Worm (Caenorhabditis elegans): Measurements from ENCODE around the gene M03F8.1.

ce11 chrV:5984244-5984643 lies 33.0 kb downstream of the M03F8.1 start:
- TF ChIP-seq pha-4 (tag; optimal IDR thresholded peaks at IDR 0.05) (no peak), ztf-4 (tag; optimal IDR thresholded peaks at IDR 0.05) (no peak), elt-2 (tag; optimal IDR thresholded peaks at IDR 0.05) (no peak), ama-1 (optimal IDR thresholded peaks at IDR 0.05) (no peak), fkh-10 (GFP tag; optimal IDR thresholded peaks at IDR 0.05) (no peak), nhr-12 (tag; optimal IDR thresholded peaks at IDR 0.05) (no peak), fos-1 (tag; optimal IDR thresholded peaks at IDR 0.05) (no peak), unc-62 (GFP tag; optimal IDR thresholded peaks at IDR 0.05) (no peak)

Data from whole organism, L3 larva.